Worm (Caenorhabditis elegans) whole organism, midembryonic: ENCODE results near the gene chl-1.

Source experiments
- T22C8.4 ChIP-seq: fragments of 200-800 bp; sonication (Bioruptor generic); IDR thresholded peaks from 2 replicates; pipeline ENCODE4 v1.3.6; 2022; ENCODE audit warnings: missing genetic modification characterization, missing compliant biosample characterization
- cog-1 ChIP-seq: sonication (generic microtip); optimal IDR thresholded peaks from 2 replicates; lab custom pipeline; 2016; ENCODE audit warnings: missing genetic modification characterization, missing compliant biosample characterization
- flt-1 ChIP-seq: fragments of 200-800 bp; sonication (Bioruptor generic); IDR thresholded peaks from 2 replicates; pipeline ENCODE4 v1.3.6; 2022; ENCODE audit warnings: missing genetic modification characterization, missing compliant biosample characterization
- klf-2 ChIP-seq: fragments of 200-800 bp; sonication (Bioruptor generic); conservative IDR thresholded peaks from 2 replicates; pipeline ENCODE4 v1.3.6; 2022; ENCODE audit warnings: missing genetic modification reagents, missing genetic modification characterization, missing compliant biosample characterization
- med-1 ChIP-seq: sonication (generic microtip); optimal IDR thresholded peaks from 2 replicates; lab custom pipeline; 2017; ENCODE audit warnings: missing genetic modification characterization, mild to moderate bottlenecking, missing compliant biosample characterization, antibody characterized with exemption, missing genetic modification reagents; ENCODE audit not compliant: insufficient read depth
- ref-1 ChIP-seq: fragments of 200-800 bp; sonication (Bioruptor generic); conservative IDR thresholded peaks from 2 replicates; pipeline ENCODE4 v1.3.6; 2022; ENCODE audit warnings: missing genetic modification reagents, missing genetic modification characterization, missing compliant biosample characterization
- tab-1 ChIP-seq: fragments of 200-800 bp; sonication (Bioruptor generic); IDR thresholded peaks from 2 replicates; pipeline ENCODE4 v1.3.6; 2022; ENCODE audit warnings: missing genetic modification characterization, missing compliant biosample characterization
- ztf-23 ChIP-seq: fragments of 200-800 bp; sonication (Bioruptor generic); IDR thresholded peaks from 2 replicates; pipeline ENCODE4 v1.3.6; 2022; ENCODE audit warnings: missing genetic modification reagents, missing genetic modification characterization, missing compliant biosample characterization
- ztf-29 ChIP-seq: fragments of 200-800 bp; sonication (Bioruptor generic); IDR thresholded peaks from 2 replicates; pipeline ENCODE4 v1.3.6; 2022; ENCODE audit warnings: missing genetic modification reagents, missing genetic modification characterization, missing compliant biosample characterization

chl-1 gene

ce11 chrIII:10364656-10365055 is 40.4 kb downstream of the chl-1 start, which contains the start of gene tbc-8:
Gene tbc-8, plus strand, starts transcription at chrIII:10364956.
- TF ChIP-seq flt-1, result no peak
- TF ChIP-seq klf-2, result no peak
- TF ChIP-seq ztf-23 (GFP tag; lab: Robert Waterston, UW), result no peak
- TF ChIP-seq ref-1 (GFP tag; lab: Robert Waterston, UW), result no peak
- TF ChIP-seq cog-1, result no peak
- no peak for TF ChIP-seq tab-1
- TF ChIP-seq T22C8.4 (GFP tag; lab: Robert Waterston, UW), result no peak
- no peak for TF ChIP-seq med-1
- no peak for TF ChIP-seq ztf-29 (GFP tag; lab: Robert Waterston, UW)

ce11 chrIII:10362920-10363319 is 42.1 kb downstream of the chl-1 start:
- TF ChIP-seq cog-1 (no peak), ztf-23 (GFP tag; lab: Robert Waterston, UW) (no peak), T22C8.4 (GFP tag; lab: Robert Waterston, UW) (no peak), tab-1 (no peak), ztf-29 (GFP tag; lab: Robert Waterston, UW) (no peak), med-1 (no peak), klf-2 (no peak), flt-1 (no peak), ref-1 (GFP tag; lab: Robert Waterston, UW) (no peak)

ce11 chrIII:10361456-10361855 is 43.6 kb downstream of the chl-1 start:
- TF ChIP-seq cog-1, result no peak

- no peak for TF ChIP-seq T22C8.4 (GFP tag; lab: Robert Waterston, UW)
- TF ChIP-seq cog-1, result no peak
- no peak for TF ChIP-seq ztf-29 (GFP tag; lab: Robert Waterston, UW)
- no peak for TF ChIP-seq ref-1 (GFP tag; lab: Robert Waterston, UW)
These were observed 45.1 kb downstream of the chl-1 start for ce11 chrIII:10359916-10360315.

ce11 chrIII:10358751-10359150 is 46.3 kb downstream of the chl-1 start:
- TF ChIP-seq ref-1 (GFP tag; lab: Robert Waterston, UW), result no peak

ce11 chrIII:10357598-10358186 is 47.3 kb downstream of the chl-1 start, which contains the start of gene umps-1:
Gene umps-1, minus strand, starts transcription at chrIII:10357648.
- no peak for TF ChIP-seq cog-1
- no peak for TF ChIP-seq T22C8.4 (GFP tag; lab: Robert Waterston, UW)
- TF ChIP-seq tab-1, result no peak
- no peak for TF ChIP-seq ztf-23 (GFP tag; lab: Robert Waterston, UW)
- TF ChIP-seq med-1, result no peak
- TF ChIP-seq flt-1, result no peak
- no peak for TF ChIP-seq ztf-29 (GFP tag; lab: Robert Waterston, UW)
- TF ChIP-seq klf-2, result no peak
- no peak for TF ChIP-seq ref-1 (GFP tag; lab: Robert Waterston, UW)

- TF ChIP-seq flt-1 (no peak), cog-1 (no peak), ztf-23 (GFP tag; lab: Robert Waterston, UW) (no peak), med-1 (no peak), tab-1 (no peak), ztf-29 (GFP tag; lab: Robert Waterston, UW) (no peak), klf-2 (no peak), T22C8.4 (GFP tag; lab: Robert Waterston, UW) (no peak), ref-1 (GFP tag; lab: Robert Waterston, UW) (no peak)
These were observed 49.7 kb downstream of the chl-1 start, which contains the start of gene spp-1 for ce11 chrIII:10355382-10355781. Gene spp-1, minus strand, starts transcription at chrIII:10355668.

ce11 chrIII:10354591-10354990 is 50.4 kb downstream of the chl-1 start:
- no peak for TF ChIP-seq ztf-29 (GFP tag; lab: Robert Waterston, UW)
- no peak for TF ChIP-seq klf-2
- TF ChIP-seq ref-1 (GFP tag; lab: Robert Waterston, UW), result no peak
- TF ChIP-seq flt-1, result no peak
- no peak for TF ChIP-seq cog-1
- no peak for TF ChIP-seq ztf-23 (GFP tag; lab: Robert Waterston, UW)
- no peak for TF ChIP-seq T22C8.4 (GFP tag; lab: Robert Waterston, UW)
- TF ChIP-seq tab-1, result no peak
- TF ChIP-seq med-1, result no peak

ce11 chrIII:10353423-10353822 is 51.6 kb downstream of the chl-1 start:
- TF ChIP-seq tab-1, result no peak
- TF ChIP-seq klf-2, result no peak
- no peak for TF ChIP-seq ztf-23 (GFP tag; lab: Robert Waterston, UW)
- TF ChIP-seq med-1, result no peak
- no peak for TF ChIP-seq T22C8.4 (GFP tag; lab: Robert Waterston, UW)
- TF ChIP-seq ref-1 (GFP tag; lab: Robert Waterston, UW), result no peak
- no peak for TF ChIP-seq cog-1
- TF ChIP-seq ztf-29 (GFP tag; lab: Robert Waterston, UW), result no peak
- no peak for TF ChIP-seq flt-1

- TF ChIP-seq ztf-29 (GFP tag; lab: Robert Waterston, UW) (no peak), klf-2 (no peak), med-1 (no peak), ztf-23 (GFP tag; lab: Robert Waterston, UW) (no peak), ref-1 (GFP tag; lab: Robert Waterston, UW) (no peak), tab-1 (no peak), cog-1 (no peak), T22C8.4 (GFP tag; lab: Robert Waterston, UW) (no peak), flt-1 (no peak)
These were observed 53.3 kb downstream of the chl-1 start, which contains the start of gene T07C4.3 for ce11 chrIII:10351595-10352207. Gene T07C4.3, plus strand, starts transcription at chrIII:10352157.
